Comparison of ENCODE assay signal across 1 fruit fly cellular context in genomic region chr2L:3280484-3280993, dm6.
TF ChIP-seq lines count a peak whose summit lies in the region.

OtopLb (minus strand) TSS chr2L:3280534.

TF ChIP-seq in whole organism, embryonic, 481 proteins besides CTCF, POLR2A, EP300 and RAD21 (continued from another document):
- TF ChIP-seq CG15514 (GFP tag; optimal IDR thresholded peaks at IDR 0.05; lab: Kevin White, UChicago) (peak; percentile 37), caup (GFP tag; optimal IDR thresholded peaks at IDR 0.05; lab: Kevin White, UChicago; ENCODE audit: severe bottlenecking) (peak; percentile 67), CG12071 (GFP tag; optimal IDR thresholded peaks at IDR 0.05; lab: Kevin White, UChicago) (peak; percentile 71), CG15696 (tag; optimal IDR thresholded peaks at IDR 0.05; lab: Kevin White, UChicago) (peak; percentile 10), CG10209 (GFP tag; optimal IDR thresholded peaks at IDR 0.05; lab: Kevin White, UChicago) (peak; percentile 22), BEAF-32 (GFP tag; optimal IDR thresholded peaks at IDR 0.05; lab: Kevin White, UChicago) (no peak), Optix (GFP tag; IDR thresholded peaks at IDR 0.05; lab: Robert Waterston, UW) (no peak), CG9609 (GFP tag; optimal IDR thresholded peaks at IDR 0.05; lab: Kevin White, UChicago) (no peak), onecut (GFP tag; IDR thresholded peaks at IDR 0.05; lab: Robert Waterston, UW) (peak; percentile 60; the same call in 1 of the 2 replicates), fu2 (GFP tag; optimal IDR thresholded peaks at IDR 0.05; lab: Kevin White, UChicago) (no peak), ATbp (GFP tag; optimal IDR thresholded peaks at IDR 0.05; lab: Kevin White, UChicago) (peak; percentile 59), pum (GFP tag; optimal IDR thresholded peaks at IDR 0.05; lab: Kevin White, UChicago) (no peak), pan (optimal IDR thresholded peaks at IDR 0.05; lab: Kevin White, UChicago) (no peak), pan (GFP tag; optimal IDR thresholded peaks at IDR 0.05 in 1 of 2, IDR thresholded peaks at IDR 0.05 in 1 of 2) (peak in 1 of 2 experiments; percentile 10), salm (tag; optimal IDR thresholded peaks at IDR 0.05; lab: Kevin White, UChicago) (no peak), Max (GFP tag; optimal IDR thresholded peaks at IDR 0.05; lab: Kevin White, UChicago) (no peak), CG13775 (GFP tag; optimal IDR thresholded peaks at IDR 0.05; lab: Kevin White, UChicago) (no peak), Hr78 (GFP tag; optimal IDR thresholded peaks at IDR 0.05; lab: Kevin White, UChicago) (peak in 1 of 2 experiments; percentile 55), amos (GFP tag; IDR thresholded peaks at IDR 0.05; lab: Robert Waterston, UW; ENCODE audit: partially characterized antibody) (no peak), CG12219 (GFP tag; optimal IDR thresholded peaks at IDR 0.05; lab: Kevin White, UChicago) (no peak), her (GFP tag; optimal IDR thresholded peaks at IDR 0.05; lab: Kevin White, UChicago) (no peak), run (tag; optimal IDR thresholded peaks at IDR 0.05; lab: Kevin White, UChicago) (peak; percentile 54), CG2875 (GFP tag; optimal IDR thresholded peaks at IDR 0.05; lab: Kevin White, UChicago) (peak; percentile 13), insv (GFP tag; optimal IDR thresholded peaks at IDR 0.05; lab: Kevin White, UChicago) (no peak), CG17612 (GFP tag; IDR thresholded peaks at IDR 0.05; lab: Robert Waterston, UW) (no peak), CG11560 (tag; IDR thresholded peaks at IDR 0.05; lab: Robert Waterston, UW) (no peak), sim (GFP tag; IDR thresholded peaks at IDR 0.05; lab: Robert Waterston, UW) (no peak), CG10543 (GFP tag; optimal IDR thresholded peaks at IDR 0.05; lab: Kevin White, UChicago) (peak; percentile 52), CrebB (tag; optimal IDR thresholded peaks at IDR 0.05; lab: Kevin White, UChicago) (peak; percentile 27), CG6854 (GFP tag; optimal IDR thresholded peaks at IDR 0.05; lab: Kevin White, UChicago) (peak; percentile 39), CG12391 (tag; optimal IDR thresholded peaks at IDR 0.05; lab: Kevin White, UChicago) (no peak), H15 (GFP tag; IDR thresholded peaks at IDR 0.05; lab: Robert Waterston, UW) (no peak), E2f1 (GFP tag; IDR thresholded peaks at IDR 0.05; lab: Robert Waterston, UW) (no peak), scrt (GFP tag; optimal IDR thresholded peaks at IDR 0.05; lab: Kevin White, UChicago) (peak; percentile 30), MTF-1 (GFP tag; optimal IDR thresholded peaks at IDR 0.05; lab: Kevin White, UChicago; ENCODE audit: borderline replicate concordance) (peak; percentile 62), pnt (GFP tag; optimal IDR thresholded peaks at IDR 0.05; lab: Kevin White, UChicago) (no peak), HHEX (GFP tag; optimal IDR thresholded peaks at IDR 0.05; lab: Kevin White, UChicago) (peak; percentile 64), CG11093 (GFP tag; IDR thresholded peaks at IDR 0.05; lab: Robert Waterston, UW) (no peak), CG18599 (GFP tag; optimal IDR thresholded peaks at IDR 0.05; lab: Kevin White, UChicago) (peak; percentile 69), CG14441 (GFP tag; IDR thresholded peaks at IDR 0.05; lab: Robert Waterston, UW) (no peak), CG12299 (tag; optimal IDR thresholded peaks at IDR 0.05; lab: Kevin White, UChicago) (peak; percentile 22), Sox100B (GFP tag; optimal IDR thresholded peaks at IDR 0.05; lab: Kevin White, UChicago) (peak; percentile 49), CG15269 (tag; optimal IDR thresholded peaks at IDR 0.05; lab: Kevin White, UChicago) (peak; percentile 10), cas (GFP tag; IDR thresholded peaks at IDR 0.05; lab: Robert Waterston, UW) (no peak), Aef1 (GFP tag; IDR thresholded peaks at IDR 0.05; lab: Robert Waterston, UW) (no peak), CG17385 (GFP tag; optimal IDR thresholded peaks at IDR 0.05; lab: Kevin White, UChicago) (peak; percentile 10), grn (GFP tag; optimal IDR thresholded peaks at IDR 0.05; lab: Kevin White, UChicago) (peak; percentile 90), CG6272 (GFP tag; IDR thresholded peaks at IDR 0.05; lab: Robert Waterston, UW) (no peak), CG17568 (GFP tag; optimal IDR thresholded peaks at IDR 0.05; lab: Kevin White, UChicago) (peak; percentile 53), Mad (GFP tag; optimal IDR thresholded peaks at IDR 0.05; lab: Kevin White, UChicago) (no peak), ERR (GFP tag; optimal IDR thresholded peaks at IDR 0.05; lab: Kevin White, UChicago) (no peak), cwo (GFP tag; optimal IDR thresholded peaks at IDR 0.05; lab: Kevin White, UChicago) (peak; percentile 41), Fer3 (tag; optimal IDR thresholded peaks at IDR 0.05; lab: Kevin White, UChicago) (peak; percentile 34), Dip3 (GFP tag; optimal IDR thresholded peaks at IDR 0.05; lab: Kevin White, UChicago) (no peak), CG18476 (GFP tag; optimal IDR thresholded peaks at IDR 0.05; lab: Kevin White, UChicago) (no peak), CG1233 (GFP tag; optimal IDR thresholded peaks at IDR 0.05; lab: Kevin White, UChicago) (peak; percentile 68), Dfd (GFP tag; optimal IDR thresholded peaks at IDR 0.05; lab: Kevin White, UChicago) (no peak), Spps (tag; optimal IDR thresholded peaks at IDR 0.05; lab: Kevin White, UChicago) (no peak), prd (optimal IDR thresholded peaks at IDR 0.05; lab: Kevin White, UChicago) (no peak), prd (GFP tag; IDR thresholded peaks at IDR 0.05; lab: Robert Waterston, UW) (no peak), jumu (GFP tag; optimal IDR thresholded peaks at IDR 0.05; lab: Kevin White, UChicago) (no peak), B-H1 (GFP tag; IDR thresholded peaks at IDR 0.05; lab: Robert Waterston, UW) (no peak), Deaf1 (tag; optimal IDR thresholded peaks at IDR 0.05; lab: Kevin White, UChicago) (no peak), CG6765 (GFP tag; optimal IDR thresholded peaks at IDR 0.05; lab: Kevin White, UChicago) (peak; percentile 37), tap (tag; optimal IDR thresholded peaks at IDR 0.05; lab: Kevin White, UChicago) (peak; percentile 1), CG31365 (tag; optimal IDR thresholded peaks at IDR 0.05; lab: Kevin White, UChicago) (peak; percentile 34), Lhr (GFP tag; optimal IDR thresholded peaks at IDR 0.05; lab: Kevin White, UChicago) (no peak), nerfin-2 (GFP tag; IDR thresholded peaks at IDR 0.05; lab: Robert Waterston, UW; ENCODE audit: partially characterized antibody) (no peak), CG15601 (tag; optimal IDR thresholded peaks at IDR 0.05; lab: Kevin White, UChicago) (peak; percentile 49), ato (GFP tag; IDR thresholded peaks at IDR 0.05; lab: Robert Waterston, UW; ENCODE audit: partially characterized antibody) (no peak), CG8765 (GFP tag; IDR thresholded peaks at IDR 0.05; lab: Robert Waterston, UW) (no peak), HLHmδ (GFP tag; optimal IDR thresholded peaks at IDR 0.05; lab: Kevin White, UChicago) (peak; percentile 30), CG4328 (GFP tag; optimal IDR thresholded peaks at IDR 0.05; lab: Kevin White, UChicago) (peak; percentile 24), GATAe (GFP tag; conservative IDR thresholded peaks at IDR 0.05; lab: Robert Waterston, UW) (peak; percentile 36; the same call in 1 of the 2 replicates), CG34376 (GFP tag; optimal IDR thresholded peaks at IDR 0.05; lab: Kevin White, UChicago) (peak; percentile 52), lab (GFP tag; optimal IDR thresholded peaks at IDR 0.05; lab: Kevin White, UChicago) (peak; percentile 92), odd (GFP tag; optimal IDR thresholded peaks at IDR 0.05; lab: Kevin White, UChicago) (peak; percentile 54), schlank (tag; optimal IDR thresholded peaks at IDR 0.05; lab: Kevin White, UChicago) (peak; percentile 45), Nf-YB (GFP tag; optimal IDR thresholded peaks at IDR 0.05; lab: Kevin White, UChicago) (no peak), CG7987 (GFP tag; optimal IDR thresholded peaks at IDR 0.05; lab: Kevin White, UChicago) (peak; percentile 64), Mes4 (GFP tag; optimal IDR thresholded peaks at IDR 0.05; lab: Kevin White, UChicago) (no peak), CG12769 (tag; optimal IDR thresholded peaks at IDR 0.05; lab: Kevin White, UChicago) (peak; percentile 33), CG8359 (GFP tag; optimal IDR thresholded peaks at IDR 0.05; lab: Kevin White, UChicago; ENCODE audit: borderline replicate concordance) (peak; percentile 10), gcm (GFP tag; optimal IDR thresholded peaks at IDR 0.05; lab: Kevin White, UChicago) (no peak), Asciz (GFP tag; optimal IDR thresholded peaks at IDR 0.05; lab: Kevin White, UChicago) (peak; percentile 59), CG13296 (GFP tag; optimal IDR thresholded peaks at IDR 0.05; lab: Kevin White, UChicago) (peak; percentile 65), CG15011 (GFP tag; optimal IDR thresholded peaks at IDR 0.05; lab: Kevin White, UChicago) (peak; percentile 48), gro (GFP tag; optimal IDR thresholded peaks at IDR 0.05; lab: Kevin White, UChicago) (no peak), CG31224 (GFP tag; IDR thresholded peaks at IDR 0.05; lab: Robert Waterston, UW) (no peak), exex (tag; optimal IDR thresholded peaks at IDR 0.05; lab: Kevin White, UChicago) (peak; percentile 62), CG8281 (tag; optimal IDR thresholded peaks at IDR 0.05; lab: Kevin White, UChicago) (peak; percentile 68), BtbVII (GFP tag; optimal IDR thresholded peaks at IDR 0.05; lab: Kevin White, UChicago) (peak; percentile 73), ab (GFP tag; optimal IDR thresholded peaks at IDR 0.05; lab: Kevin White, UChicago) (no peak), emc (GFP tag; optimal IDR thresholded peaks at IDR 0.05; lab: Kevin White, UChicago) (no peak), CG7372 (GFP tag; IDR thresholded peaks at IDR 0.05; lab: Robert Waterston, UW) (no peak), ci (GFP tag; IDR thresholded peaks at IDR 0.05; lab: Robert Waterston, UW) (peak; percentile 62; the same call in 1 of the 3 replicates), vnd (GFP tag; IDR thresholded peaks at IDR 0.05; lab: Robert Waterston, UW; ENCODE audit: partially characterized antibody) (no peak), CG14014 (GFP tag; IDR thresholded peaks at IDR 0.05; lab: Robert Waterston, UW) (no peak), esg (GFP tag; conservative IDR thresholded peaks at IDR 0.05; lab: Robert Waterston, UW) (no peak), B-H2 (GFP tag; optimal IDR thresholded peaks at IDR 0.05; lab: Kevin White, UChicago) (peak; percentile 43), Scr (GFP tag; IDR thresholded peaks at IDR 0.05; lab: Robert Waterston, UW; ENCODE audit: partially characterized antibody) (no peak), CG3407 (GFP tag; optimal IDR thresholded peaks at IDR 0.05; lab: Kevin White, UChicago) (peak; percentile 36), CG7928 (GFP tag; optimal IDR thresholded peaks at IDR 0.05; lab: Kevin White, UChicago) (peak; percentile 22), al (GFP tag; IDR thresholded peaks at IDR 0.05; lab: Robert Waterston, UW) (no peak), chinmo (GFP tag; IDR thresholded peaks at IDR 0.05; lab: Robert Waterston, UW; ENCODE audit: partially characterized antibody) (0 out of 4 replicates have a peak, but pooled peaks have one; percentile 25), CG17186 (GFP tag; optimal IDR thresholded peaks at IDR 0.05; lab: Kevin White, UChicago) (no peak), CG6813 (GFP tag; optimal IDR thresholded peaks at IDR 0.05; lab: Kevin White, UChicago) (peak; percentile 65), CG13894 (tag; optimal IDR thresholded peaks at IDR 0.05; lab: Kevin White, UChicago) (peak; percentile 23), Hmr (GFP tag; optimal IDR thresholded peaks at IDR 0.05; lab: Kevin White, UChicago) (peak; percentile 72)
